Worm (Caenorhabditis elegans) whole organism, young adult: ENCODE measurements around the gene sre-5.

Experiments used
- F10E7.11 ChIP-seq: sonication (generic microtip); optimal IDR thresholded peaks from 2 replicates; lab custom pipeline; 2017; ENCODE audit warnings: mild to moderate bottlenecking, missing genetic modification characterization, moderate library complexity, missing compliant biosample characterization
- F22D6.2 ChIP-seq: sonication (generic microtip); optimal IDR thresholded peaks from 2 replicates; lab custom pipeline; 2016; ENCODE audit warnings: mild to moderate bottlenecking, missing genetic modification characterization, missing compliant biosample characterization
- F33H1.4 ChIP-seq: fragments of 200-800 bp; sonication (Bioruptor generic); IDR thresholded peaks from 2 replicates; pipeline ENCODE4 v1.3.6; 2022; ENCODE audit warnings: missing genetic modification reagents, missing genetic modification characterization, missing compliant biosample characterization
- F39B2.1 ChIP-seq: fragments of 200-800 bp; sonication (Bioruptor generic); IDR thresholded peaks from 2 replicates; pipeline ENCODE4 v1.3.6; 2022; ENCODE audit warnings: missing genetic modification reagents, missing genetic modification characterization, missing compliant biosample characterization
- F57A8.1 ChIP-seq: fragments of 200-800 bp; sonication (Bioruptor generic); optimal IDR thresholded peaks from 2 replicates; lab custom pipeline; 2018; ENCODE audit warnings: mild to moderate bottlenecking, missing genetic modification characterization, moderate library complexity, missing compliant biosample characterization
- F57C9.4 ChIP-seq: sonication (generic microtip); optimal IDR thresholded peaks from 2 replicates; lab custom pipeline; 2017; ENCODE audit warnings: mild to moderate bottlenecking, missing genetic modification characterization, missing compliant biosample characterization
- K11D2.4 ChIP-seq: fragments of 200-800 bp; sonication (Bioruptor generic); IDR thresholded peaks from 2 replicates; pipeline ENCODE4 v1.3.6; 2022; ENCODE audit warnings: missing genetic modification reagents, missing genetic modification characterization, missing compliant biosample characterization
- T07F8.4 ChIP-seq: sonication (generic microtip); optimal IDR thresholded peaks from 2 replicates; lab custom pipeline; 2016; ENCODE audit warnings: mild to moderate bottlenecking, missing genetic modification characterization, moderate library complexity, missing compliant biosample characterization
- T26A5.8 ChIP-seq: sonication (generic microtip); optimal IDR thresholded peaks from 2 replicates; lab custom pipeline; 2016; ENCODE audit warnings: missing genetic modification characterization, missing compliant biosample characterization
- Y53F4B.3 ChIP-seq: fragments of 200-800 bp; sonication (Bioruptor generic); IDR thresholded peaks from 2 replicates; pipeline ENCODE4 v1.3.6; 2022; ENCODE audit warnings: missing genetic modification reagents, missing genetic modification characterization, missing compliant biosample characterization
- Y56A3A.18 ChIP-seq: fragments of 200-800 bp; sonication (Bioruptor generic); IDR thresholded peaks from 2 replicates; pipeline ENCODE4 v1.3.6; 2022; ENCODE audit warnings: missing genetic modification reagents, missing genetic modification characterization, missing compliant biosample characterization
- Y67H2A.10 ChIP-seq: fragments of 200-800 bp; sonication (Bioruptor generic); conservative IDR thresholded peaks from 2 replicates; pipeline ENCODE4 v1.3.6; 2022; ENCODE audit warnings: missing genetic modification reagents, missing genetic modification characterization, missing compliant biosample characterization
- ZK185.1 ChIP-seq: sonication (generic microtip); optimal IDR thresholded peaks from 2 replicates; lab custom pipeline; 2016; ENCODE audit warnings: mild to moderate bottlenecking, missing genetic modification characterization, missing compliant biosample characterization; ENCODE audit not compliant: poor library complexity, severe bottlenecking
- akir-1 ChIP-seq: fragments of 200-800 bp; sonication (Bioruptor generic); optimal IDR thresholded peaks from 2 replicates; lab custom pipeline; 2018; ENCODE audit warnings: mild to moderate bottlenecking, missing genetic modification characterization, moderate library complexity, missing compliant biosample characterization
- ama-1 ChIP-seq, 3 experiments: fragments of 150-350 bp in 1 of 3; sonication (generic microtip) in 2 of 3; optimal IDR thresholded peaks; 2 replicates each; lab custom pipeline; 2014 to 2018; ENCODE audit warnings: missing biosample characterization in 2 of 3, missing genetic modification characterization in 2 of 3, missing genetic modification reagents in 2 of 3
- aptf-2 ChIP-seq: fragments of 200-800 bp; sonication (Bioruptor generic); conservative IDR thresholded peaks from 2 replicates; pipeline ENCODE4 v1.3.6; 2022; ENCODE audit warnings: missing genetic modification reagents, missing genetic modification characterization, missing compliant biosample characterization
- aptf-3 ChIP-seq: fragments of 200-800 bp; sonication (Bioruptor generic); IDR thresholded peaks from 2 replicates; pipeline ENCODE4 v1.3.6; 2022; ENCODE audit warnings: missing genetic modification characterization, missing compliant biosample characterization
- atf-7 ChIP-seq: sonication (generic microtip); optimal IDR thresholded peaks from 2 replicates; lab custom pipeline; 2017; ENCODE audit warnings: mild to moderate bottlenecking, missing genetic modification characterization, missing compliant biosample characterization
- attf-5 ChIP-seq: fragments of 200-800 bp; sonication (Bioruptor generic); optimal IDR thresholded peaks from 2 replicates; lab custom pipeline; 2018; ENCODE audit warnings: mild to moderate bottlenecking, missing genetic modification characterization, missing compliant biosample characterization
- bed-2 ChIP-seq: fragments of 200-800 bp; sonication (Bioruptor generic); IDR thresholded peaks from 2 replicates; pipeline ENCODE4 v1.3.6; 2022; ENCODE audit warnings: missing genetic modification reagents, missing genetic modification characterization, missing compliant biosample characterization
- cebp-1 ChIP-seq, 2 experiments: fragments of 200-800 bp in 1 of 2; sonication (Bioruptor generic) in 1 of 2; sonication (generic microtip) in 1 of 2; IDR thresholded peaks in 1 of 2; optimal IDR thresholded peaks in 1 of 2; 2 replicates each; pipeline versions ENCODE4 v1.3.6 to Lab custom; 2017 to 2022; ENCODE audit warnings: missing compliant biosample characterization in 2 of 2, missing genetic modification characterization in 2 of 2, mild to moderate bottlenecking in 1 of 2, missing genetic modification reagents in 1 of 2, moderate library complexity in 1 of 2
- ceh-91 ChIP-seq: fragments of 200-800 bp; sonication (Bioruptor generic); IDR thresholded peaks from 2 replicates; pipeline ENCODE4 v1.3.6; 2022; ENCODE audit warnings: missing genetic modification reagents, missing genetic modification characterization, missing compliant biosample characterization
- die-1 ChIP-seq: sonication (generic microtip); optimal IDR thresholded peaks from 2 replicates; lab custom pipeline; 2016; ENCODE audit warnings: missing genotype, mild to moderate bottlenecking, missing genetic modification characterization, missing compliant biosample characterization
- egl-18 ChIP-seq: fragments of 200-800 bp; sonication (Bioruptor generic); IDR thresholded peaks from 2 replicates; pipeline ENCODE4 v1.3.6; 2022; ENCODE audit warnings: missing genetic modification reagents, missing genetic modification characterization, missing compliant biosample characterization
- ekl-4 ChIP-seq: fragments of 200-800 bp; sonication (Bioruptor generic); IDR thresholded peaks from 2 replicates; pipeline ENCODE4 v1.3.6; 2022; ENCODE audit warnings: missing genetic modification reagents, missing genetic modification characterization, missing compliant biosample characterization
- ets-4 ChIP-seq: fragments of 200-800 bp; sonication (Bioruptor generic); optimal IDR thresholded peaks from 2 replicates; lab custom pipeline; 2018; ENCODE audit warnings: mild to moderate bottlenecking, missing genetic modification characterization, missing compliant biosample characterization
- hmg-20 ChIP-seq: fragments of 200-800 bp; sonication (Bioruptor generic); IDR thresholded peaks from 2 replicates; pipeline ENCODE4 v1.3.6; 2022; ENCODE audit warnings: missing genetic modification reagents, missing genetic modification characterization, missing compliant biosample characterization
- let-526 ChIP-seq: fragments of 200-800 bp; sonication (Bioruptor generic); IDR thresholded peaks from 2 replicates; pipeline ENCODE4 v1.3.6; 2022; ENCODE audit warnings: missing genetic modification reagents, missing genetic modification characterization, missing compliant biosample characterization
- lin-40 ChIP-seq: sonication (generic microtip); optimal IDR thresholded peaks from 2 replicates; lab custom pipeline; 2016; ENCODE audit warnings: missing genetic modification characterization, mild to moderate bottlenecking, missing compliant biosample characterization, missing genotype, missing genetic modification reagents
- lir-1 ChIP-seq: fragments of 200-800 bp; sonication (Bioruptor generic); conservative IDR thresholded peaks from 2 replicates; pipeline ENCODE4 v1.3.6; 2022; ENCODE audit warnings: missing genetic modification reagents, missing genetic modification characterization, missing compliant biosample characterization
- madf-3 ChIP-seq: fragments of 200-800 bp; sonication (Bioruptor generic); IDR thresholded peaks from 2 replicates; pipeline ENCODE4 v1.3.6; 2022; ENCODE audit warnings: missing genetic modification reagents, missing genetic modification characterization, missing compliant biosample characterization
- madf-6 ChIP-seq: fragments of 200-800 bp; sonication (Bioruptor generic); IDR thresholded peaks from 2 replicates; pipeline ENCODE4 v1.3.6; 2022; ENCODE audit warnings: missing genetic modification reagents, missing genetic modification characterization, missing compliant biosample characterization
- nfya-1 ChIP-seq: sonication (generic microtip); optimal IDR thresholded peaks from 2 replicates; lab custom pipeline; 2017; ENCODE audit warnings: antibody characterized with exemption, missing compliant biosample characterization, missing genetic modification characterization, borderline replicate concordance; ENCODE audit not compliant: insufficient read depth
- rpc-1 ChIP-seq, 2 experiments: fragments of 150-350 bp in 1 of 2; sonication (generic microtip) in 1 of 2; optimal IDR thresholded peaks; 2 replicates each; lab custom pipeline; 2014 to 2018; ENCODE audit warnings: missing biosample characterization in 1 of 2, missing genetic modification characterization in 1 of 2, missing genetic modification reagents in 1 of 2, missing genotype in 1 of 2
- sdz-38 ChIP-seq: sonication (generic microtip); optimal IDR thresholded peaks from 2 replicates; lab custom pipeline; 2016; ENCODE audit warnings: missing genotype, missing genetic modification characterization, missing compliant biosample characterization
- snpc-1.1 ChIP-seq: sonication (generic microtip); optimal IDR thresholded peaks from 2 replicates; lab custom pipeline; 2017; ENCODE audit warnings: missing genetic modification characterization, mild to moderate bottlenecking, missing compliant biosample characterization, antibody characterized with exemption, moderate library complexity, missing genotype, missing genetic modification reagents; ENCODE audit not compliant: insufficient read depth
- snpc-1.3 ChIP-seq: sonication (generic microtip); optimal IDR thresholded peaks from 2 replicates; lab custom pipeline; 2017; ENCODE audit warnings: missing genetic modification characterization, mild to moderate bottlenecking, missing compliant biosample characterization, antibody characterized with exemption, moderate library complexity, missing genotype, missing genetic modification reagents; ENCODE audit not compliant: insufficient read depth
- snpc-4 ChIP-seq, 5 experiments: fragments of 150-350 bp in 1 of 5; sonication (generic microtip) in 4 of 5; optimal IDR thresholded peaks; 2 replicates each; lab custom pipeline; 2014 to 2018; ENCODE audit warnings: missing genetic modification characterization in 5 of 5, missing biosample characterization in 3 of 5, antibody characterized with exemption in 2 of 5, mild to moderate bottlenecking in 2 of 5, missing compliant biosample characterization in 2 of 5, missing genotype in 2 of 5, moderate library complexity in 2 of 5, missing genetic modification reagents in 1 of 5
- tbx-9 ChIP-seq: sonication (generic microtip); optimal IDR thresholded peaks from 2 replicates; lab custom pipeline; 2016; ENCODE audit warnings: borderline replicate concordance, missing genetic modification characterization, inconsistent platforms, missing compliant biosample characterization
- tlf-1 ChIP-seq: fragments of 200-800 bp; sonication (Bioruptor generic); optimal IDR thresholded peaks from 2 replicates; lab custom pipeline; 2018; ENCODE audit warnings: mild to moderate bottlenecking, missing genetic modification characterization, missing compliant biosample characterization
- xnd-1 ChIP-seq: sonication (generic microtip); optimal IDR thresholded peaks from 2 replicates; lab custom pipeline; 2016; ENCODE audit warnings: missing genotype, missing genetic modification reagents, missing genetic modification characterization, missing compliant biosample characterization
- zim-3 ChIP-seq: sonication (generic microtip); optimal IDR thresholded peaks from 2 replicates; lab custom pipeline; 2017; ENCODE audit warnings: mild to moderate bottlenecking, missing genetic modification characterization, moderate library complexity, missing compliant biosample characterization
- ztf-18 ChIP-seq: sonication (generic microtip); optimal IDR thresholded peaks from 2 replicates; lab custom pipeline; 2016; ENCODE audit warnings: missing genotype, mild to moderate bottlenecking, missing genetic modification characterization, missing compliant biosample characterization
- ztf-22 ChIP-seq: fragments of 200-800 bp; sonication (Bioruptor generic); optimal IDR thresholded peaks from 2 replicates; lab custom pipeline; 2018; ENCODE audit warnings: mild to moderate bottlenecking, missing genetic modification characterization, moderate library complexity, missing compliant biosample characterization
- ztf-26 ChIP-seq: sonication (generic microtip); optimal IDR thresholded peaks from 2 replicates; lab custom pipeline; 2017; ENCODE audit warnings: missing genetic modification characterization, missing compliant biosample characterization

sre-5 gene

ce11 chrIV:3515412-3516046 lies 49.5 kb upstream of the sre-5 start (continued):
- TF ChIP-seq rpc-1 (optimal IDR thresholded peaks at IDR 0.05; lab: Kevin White, UChicago) (no peak), rpc-1 (tag; optimal IDR thresholded peaks at IDR 0.05; lab: Kevin White, UChicago) (no peak), egl-18 (GFP tag; lab: Robert Waterston, UW) (no peak), aptf-3 (no peak), lin-40 (tag; lab: Kevin White, UChicago) (peak; percentile 14), snpc-4 (GFP tag; optimal IDR thresholded peaks at IDR 0.05; lab: Kevin White, UChicago) (no peak), snpc-4 (tag; optimal IDR thresholded peaks at IDR 0.05; lab: Kevin White, UChicago) (peak in 1 of 4 experiments; percentile 15), zim-3 (no peak), F33H1.4 (GFP tag; lab: Robert Waterston, UW) (no peak), die-1 (tag; lab: Kevin White, UChicago) (no peak), hmg-20 (GFP tag; lab: Robert Waterston, UW) (no peak), T07F8.4 (tag; lab: Kevin White, UChicago) (no peak), ZK185.1 (tag; lab: Kevin White, UChicago) (no peak), ets-4 (no peak), Y67H2A.10 (GFP tag; lab: Robert Waterston, UW) (no peak), F10E7.11 (no peak), Y56A3A.18 (GFP tag; lab: Robert Waterston, UW) (no peak), atf-7 (no peak), ztf-26 (tag; lab: Kevin White, UChicago) (no peak), tbx-9 (tag; lab: Kevin White, UChicago) (no peak), aptf-2 (GFP tag; lab: Robert Waterston, UW) (no peak), akir-1 (no peak), snpc-1.1 (tag; lab: Kevin White, UChicago) (no peak), attf-5 (GFP tag; lab: Kevin White, UChicago) (peak; percentile 74), ceh-91 (GFP tag; lab: Robert Waterston, UW) (no peak), ztf-18 (tag; lab: Kevin White, UChicago) (no peak), sdz-38 (tag; lab: Kevin White, UChicago) (no peak), snpc-1.3 (tag; lab: Kevin White, UChicago) (no peak), K11D2.4 (0 out of 2 replicates have a peak, but pooled peaks have one; percentile 20), madf-6 (GFP tag; lab: Robert Waterston, UW) (peak; percentile 27; the same call in 1 of the 2 replicates), F39B2.1 (no peak), tlf-1 (GFP tag; lab: Kevin White, UChicago) (no peak), F57C9.4 (no peak), madf-3 (GFP tag; lab: Robert Waterston, UW) (no peak), lir-1 (GFP tag; lab: Robert Waterston, UW) (no peak), ztf-22 (GFP tag; lab: Kevin White, UChicago) (no peak), ama-1 (optimal IDR thresholded peaks at IDR 0.05; lab: Kevin White, UChicago) (no peak), ama-1 (GFP tag; optimal IDR thresholded peaks at IDR 0.05; lab: Kevin White, UChicago) (no peak), ekl-4 (GFP tag; lab: Robert Waterston, UW) (no peak), F57A8.1 (no peak), nfya-1 (no peak), let-526 (GFP tag; lab: Robert Waterston, UW) (no peak), Y53F4B.3 (GFP tag; lab: Robert Waterston, UW) (no peak), cebp-1 (GFP tag; IDR thresholded peaks at IDR 0.05; lab: Robert Waterston, UW) (peak; percentile 86), cebp-1 (tag; optimal IDR thresholded peaks at IDR 0.05; lab: Kevin White, UChicago) (peak; percentile 96), bed-2 (no peak), F22D6.2 (tag; lab: Kevin White, UChicago) (no peak), xnd-1 (tag; lab: Kevin White, UChicago) (no peak), T26A5.8 (tag; lab: Kevin White, UChicago) (no peak)
